Fruit fly (Drosophila melanogaster): ENCODE measurements around the gene CG18808.

- no peak for TF ChIP-seq fru (GFP tag; optimal IDR thresholded peaks at IDR 0.05)
- TF ChIP-seq lola (GFP tag; optimal IDR thresholded peaks at IDR 0.05): no peak
- TF ChIP-seq foxo (GFP tag; optimal IDR thresholded peaks at IDR 0.05): no peak
- no peak for TF ChIP-seq br (GFP tag; optimal IDR thresholded peaks at IDR 0.05)
- TF ChIP-seq usp (GFP tag; optimal IDR thresholded peaks at IDR 0.05): no peak
- TF ChIP-seq Abd-B (GFP tag; optimal IDR thresholded peaks at IDR 0.05): no peak
- TF ChIP-seq HLH106 (tag; optimal IDR thresholded peaks at IDR 0.05): no peak
- TF ChIP-seq rgr (GFP tag; optimal IDR thresholded peaks at IDR 0.05): no peak
- TF ChIP-seq jim (GFP tag; optimal IDR thresholded peaks at IDR 0.05): no peak
- no peak for TF ChIP-seq Jra (GFP tag; optimal IDR thresholded peaks at IDR 0.05)
- TF ChIP-seq dsf (GFP tag; optimal IDR thresholded peaks at IDR 0.05; ENCODE audit: borderline replicate concordance): no peak
- no peak for TF ChIP-seq psq (GFP tag; optimal IDR thresholded peaks at IDR 0.05)
- TF ChIP-seq Dif (GFP tag; optimal IDR thresholded peaks at IDR 0.05; ENCODE audit: partially characterized antibody): no peak
Measured at dm6 chr3L:4844792-4845191, 37.6 kb upstream of the CG18808 start.
